Worm (Caenorhabditis elegans) whole organism, L1 larva: Measurements from ENCODE around the gene Y47D7A.11.

Source experiments
- C04F5.9 ChIP-seq: sonication (generic microtip); optimal IDR thresholded peaks from 2 replicates; lab custom pipeline; 2016; ENCODE audit warnings: missing genetic modification characterization, missing compliant biosample characterization
- C16A3.4 ChIP-seq: fragments of 150-350 bp; optimal IDR thresholded peaks from 2 replicates; lab custom pipeline; 2014; ENCODE audit warnings: missing biosample characterization, missing genetic modification characterization
- F16B12.6 ChIP-seq: fragments of 150-350 bp; optimal IDR thresholded peaks from 2 replicates; lab custom pipeline; 2014; ENCODE audit warnings: missing biosample characterization, missing genetic modification characterization
- Y116A8C.19 ChIP-seq: sonication (generic microtip); optimal IDR thresholded peaks from 2 replicates; lab custom pipeline; 2016; ENCODE audit warnings: missing compliant biosample characterization, missing genetic modification characterization, borderline replicate concordance
- aha-1 ChIP-seq: fragments of 150-350 bp; optimal IDR thresholded peaks from 2 replicates; lab custom pipeline; 2014; ENCODE audit warnings: missing biosample characterization, missing genetic modification characterization
- alr-1 ChIP-seq: fragments of 200-800 bp; sonication (Bioruptor generic); optimal IDR thresholded peaks from 2 replicates; lab custom pipeline; 2018; ENCODE audit warnings: borderline replicate concordance, mild to moderate bottlenecking, missing genetic modification characterization, missing compliant biosample characterization
- ceh-82 ChIP-seq, 3 experiments: fragments of 150-350 bp in 1 of 3; sonication (generic microtip) in 2 of 3; optimal IDR thresholded peaks; 2 replicates each; lab custom pipeline; 2014 to 2017; ENCODE audit warnings: missing biosample characterization in 3 of 3, missing genetic modification characterization in 3 of 3
- ceh-88 ChIP-seq: fragments of 200-800 bp; sonication (Bioruptor generic); IDR thresholded peaks from 2 replicates; pipeline ENCODE4 v1.3.6; 2022; ENCODE audit warnings: missing genetic modification characterization, missing compliant biosample characterization
- ces-1 ChIP-seq: fragments of 150-350 bp; optimal IDR thresholded peaks from 2 replicates; lab custom pipeline; 2014; ENCODE audit warnings: missing biosample characterization, missing genetic modification reagents, missing genetic modification characterization
- dpl-1 ChIP-seq, 3 experiments: fragments of 150-350 bp in 2 of 3; sonication (generic microtip) in 1 of 3; optimal IDR thresholded peaks; 2 replicates each; lab custom pipeline; 2014 to 2017; ENCODE audit warnings: missing biosample characterization in 3 of 3, missing genetic modification characterization in 3 of 3, missing genetic modification reagents in 3 of 3
- efl-1 ChIP-seq, 4 experiments: fragments of 150-350 bp; optimal IDR thresholded peaks in 3 of 4; peaks in 1 of 4; 1 replicate in 1 of 4; 2 replicates in 3 of 4; lab custom pipeline; 2014; ENCODE audit warnings: missing biosample characterization in 2 of 4, missing genetic modification characterization in 2 of 4, missing genetic modification reagents in 2 of 4
- egl-27 ChIP-seq, 2 experiments: fragments of 150-350 bp in 1 of 2; sonication (generic microtip); optimal IDR thresholded peaks; 3 replicates each; lab custom pipeline; 2017 to 2018; ENCODE audit warnings: missing biosample characterization in 2 of 2, missing genetic modification characterization in 2 of 2, missing genetic modification reagents in 2 of 2
- elt-2 ChIP-seq: sonication (generic microtip); optimal IDR thresholded peaks from 2 replicates; lab custom pipeline; 2016; ENCODE audit warnings: missing genetic modification characterization, mild to moderate bottlenecking, inconsistent platforms, missing compliant biosample characterization, missing genetic modification reagents
- elt-3 ChIP-seq, 6 experiments: fragments of 150-350 bp in 1 of 6; sonication (generic microtip); optimal IDR thresholded peaks; 2 replicates each; lab custom pipeline; 2017 to 2018; ENCODE audit warnings: missing biosample characterization in 6 of 6, missing genetic modification characterization in 6 of 6, inconsistent platforms in 1 of 6
- fkh-8 ChIP-seq: sonication (generic microtip); optimal IDR thresholded peaks from 2 replicates; lab custom pipeline; 2016; ENCODE audit warnings: mild to moderate bottlenecking, missing genetic modification characterization, missing compliant biosample characterization
- fos-1 ChIP-seq: fragments of 150-350 bp; optimal IDR thresholded peaks from 2 replicates; lab custom pipeline; 2014; ENCODE audit warnings: missing biosample characterization, missing genetic modification characterization
- grh-1 ChIP-seq: fragments of 200-800 bp; sonication (Bioruptor generic); IDR thresholded peaks from 2 replicates; pipeline ENCODE4 v1.3.6; 2022; ENCODE audit warnings: missing genetic modification reagents, missing genetic modification characterization, missing compliant biosample characterization
- hlh-17 ChIP-seq: fragments of 200-800 bp; sonication (Bioruptor generic); optimal IDR thresholded peaks from 2 replicates; lab custom pipeline; 2018; ENCODE audit warnings: missing genetic modification characterization, mild to moderate bottlenecking, missing compliant biosample characterization, moderate library complexity, borderline replicate concordance
- hlh-4 ChIP-seq: sonication (generic microtip); optimal IDR thresholded peaks from 2 replicates; lab custom pipeline; 2016; ENCODE audit warnings: mild to moderate bottlenecking, missing genetic modification characterization, missing compliant biosample characterization
- hpl-2 ChIP-seq: fragments of 150-350 bp; optimal IDR thresholded peaks from 2 replicates; lab custom pipeline; 2014; ENCODE audit warnings: missing biosample characterization, missing genetic modification reagents, missing genetic modification characterization
- jun-1 ChIP-seq: fragments of 150-350 bp; optimal IDR thresholded peaks from 2 replicates; lab custom pipeline; 2014; ENCODE audit warnings: missing biosample characterization, missing genetic modification reagents, missing genetic modification characterization
- lin-13 ChIP-seq: fragments of 150-350 bp; optimal IDR thresholded peaks from 2 replicates; lab custom pipeline; 2014; ENCODE audit warnings: missing biosample characterization, missing genetic modification reagents, missing genetic modification characterization
- lin-14 ChIP-seq: fragments of 200-800 bp; sonication (Bioruptor generic); optimal IDR thresholded peaks from 2 replicates; lab custom pipeline; 2018; ENCODE audit warnings: mild to moderate bottlenecking, missing genetic modification characterization, moderate library complexity, missing compliant biosample characterization
- lin-15B ChIP-seq: fragments of 150-350 bp; sonication (generic microtip); optimal IDR thresholded peaks from 3 replicates; lab custom pipeline; 2014; ENCODE audit warnings: missing biosample characterization, missing genetic modification characterization
- lin-35 ChIP-seq, 2 experiments: fragments of 150-350 bp; optimal IDR thresholded peaks; 2 replicates each; lab custom pipeline; 2014; ENCODE audit warnings: missing biosample characterization in 2 of 2, missing genetic modification characterization in 2 of 2, missing genetic modification reagents in 2 of 2
- lin-39 ChIP-seq: fragments of 150-350 bp; optimal IDR thresholded peaks from 2 replicates; lab custom pipeline; 2014; ENCODE audit warnings: missing biosample characterization, missing genetic modification reagents, missing genetic modification characterization
- lir-3 ChIP-seq: sonication (generic microtip); optimal IDR thresholded peaks from 2 replicates; lab custom pipeline; 2016; ENCODE audit warnings: mild to moderate bottlenecking, missing genetic modification characterization, moderate library complexity, missing compliant biosample characterization; ENCODE audit not compliant: poor library complexity
- lsy-2 ChIP-seq, 2 experiments: fragments of 150-350 bp; optimal IDR thresholded peaks; 2 replicates each; lab custom pipeline; 2014; ENCODE audit warnings: missing biosample characterization in 2 of 2, missing genetic modification characterization in 2 of 2
- mef-2 ChIP-seq: fragments of 150-350 bp; optimal IDR thresholded peaks from 2 replicates; lab custom pipeline; 2014; ENCODE audit warnings: missing biosample characterization, missing genetic modification characterization
- mep-1 ChIP-seq: fragments of 150-350 bp; optimal IDR thresholded peaks from 2 replicates; lab custom pipeline; 2014; ENCODE audit warnings: missing biosample characterization, missing genetic modification characterization
- nhr-11 ChIP-seq: fragments of 150-350 bp; optimal IDR thresholded peaks from 2 replicates; lab custom pipeline; 2014; ENCODE audit warnings: missing biosample characterization, missing genetic modification characterization
- nhr-19 ChIP-seq: fragments of 200-800 bp; sonication (Bioruptor generic); conservative IDR thresholded peaks from 2 replicates; pipeline ENCODE4 v1.3.6; 2022; ENCODE audit warnings: missing genetic modification characterization, missing compliant biosample characterization
- nhr-237 ChIP-seq: fragments of 150-350 bp; optimal IDR thresholded peaks from 2 replicates; lab custom pipeline; 2014; ENCODE audit warnings: missing biosample characterization, missing genetic modification characterization
- nhr-71 ChIP-seq: sonication (generic microtip); optimal IDR thresholded peaks from 2 replicates; lab custom pipeline; 2016; ENCODE audit warnings: mild to moderate bottlenecking, missing genetic modification characterization, moderate library complexity, missing compliant biosample characterization
- nhr-77 ChIP-seq: fragments of 150-350 bp; optimal IDR thresholded peaks from 2 replicates; lab custom pipeline; 2014; ENCODE audit warnings: missing biosample characterization, missing genetic modification characterization
- nhr-85 ChIP-seq: sonication (generic microtip); peaks from one replicate; lab custom pipeline; 2016; ENCODE audit warnings: missing genetic modification characterization, inconsistent platforms, missing compliant biosample characterization
- pax-3 ChIP-seq: fragments of 200-800 bp; sonication (Bioruptor generic); optimal IDR thresholded peaks from 2 replicates; lab custom pipeline; 2018; ENCODE audit warnings: mild to moderate bottlenecking, missing genetic modification characterization, moderate library complexity, missing compliant biosample characterization
- rnt-1 ChIP-seq: sonication (generic microtip); optimal IDR thresholded peaks from 2 replicates; lab custom pipeline; 2016; ENCODE audit warnings: mild to moderate bottlenecking, missing genetic modification characterization, moderate library complexity, missing compliant biosample characterization
- skn-1 ChIP-seq: fragments of 150-350 bp; optimal IDR thresholded peaks from 2 replicates; lab custom pipeline; 2014; ENCODE audit warnings: missing biosample characterization, missing genetic modification characterization
- snpc-4 ChIP-seq: fragments of 150-350 bp; optimal IDR thresholded peaks from 2 replicates; lab custom pipeline; 2014; ENCODE audit warnings: missing biosample characterization, missing genetic modification characterization
- sox-4 ChIP-seq: sonication (generic microtip); optimal IDR thresholded peaks from 2 replicates; lab custom pipeline; 2016; ENCODE audit warnings: missing genetic modification characterization, missing compliant biosample characterization
- sptf-1 ChIP-seq: fragments of 150-350 bp; optimal IDR thresholded peaks from 2 replicates; lab custom pipeline; 2014; ENCODE audit warnings: missing biosample characterization, missing genetic modification characterization
- sup-37 ChIP-seq: fragments of 200-800 bp; sonication (Bioruptor generic); optimal IDR thresholded peaks from 2 replicates; lab custom pipeline; 2018; ENCODE audit warnings: mild to moderate bottlenecking, missing genetic modification characterization, missing compliant biosample characterization
- swsn-7 ChIP-seq: sonication (generic microtip); optimal IDR thresholded peaks from 2 replicates; lab custom pipeline; 2016; ENCODE audit warnings: missing genetic modification characterization, missing compliant biosample characterization
- tbx-2 ChIP-seq: sonication (generic microtip); optimal IDR thresholded peaks from 2 replicates; lab custom pipeline; 2016; ENCODE audit warnings: missing genetic modification characterization, missing compliant biosample characterization
- unc-86 ChIP-seq: sonication (generic microtip); optimal IDR thresholded peaks from 2 replicates; lab custom pipeline; 2016; ENCODE audit warnings: missing genetic modification characterization, missing compliant biosample characterization
- unc-98 ChIP-seq: fragments of 200-800 bp; sonication (Bioruptor generic); IDR thresholded peaks from 2 replicates; pipeline ENCODE4 v1.3.6; 2022; ENCODE audit warnings: missing genetic modification characterization, missing compliant biosample characterization
- vab-15 ChIP-seq: sonication (generic microtip); optimal IDR thresholded peaks from 2 replicates; lab custom pipeline; 2017; ENCODE audit warnings: missing genotype, mild to moderate bottlenecking, missing genetic modification characterization, missing compliant biosample characterization
- xbp-1 ChIP-seq: sonication (generic microtip); optimal IDR thresholded peaks from 2 replicates; lab custom pipeline; 2016; ENCODE audit warnings: missing genetic modification characterization, missing compliant biosample characterization
- zag-1 ChIP-seq: fragments of 150-350 bp; optimal IDR thresholded peaks from 2 replicates; lab custom pipeline; 2014; ENCODE audit warnings: missing biosample characterization, missing genetic modification characterization
- ztf-11 ChIP-seq, 2 experiments: sonication (generic microtip); optimal IDR thresholded peaks; 2 replicates each; lab custom pipeline; 2016 to 2017; ENCODE audit warnings: missing genetic modification characterization in 2 of 2, missing biosample characterization in 1 of 2, missing compliant biosample characterization in 1 of 2

Gene Y47D7A.11

DNA sequence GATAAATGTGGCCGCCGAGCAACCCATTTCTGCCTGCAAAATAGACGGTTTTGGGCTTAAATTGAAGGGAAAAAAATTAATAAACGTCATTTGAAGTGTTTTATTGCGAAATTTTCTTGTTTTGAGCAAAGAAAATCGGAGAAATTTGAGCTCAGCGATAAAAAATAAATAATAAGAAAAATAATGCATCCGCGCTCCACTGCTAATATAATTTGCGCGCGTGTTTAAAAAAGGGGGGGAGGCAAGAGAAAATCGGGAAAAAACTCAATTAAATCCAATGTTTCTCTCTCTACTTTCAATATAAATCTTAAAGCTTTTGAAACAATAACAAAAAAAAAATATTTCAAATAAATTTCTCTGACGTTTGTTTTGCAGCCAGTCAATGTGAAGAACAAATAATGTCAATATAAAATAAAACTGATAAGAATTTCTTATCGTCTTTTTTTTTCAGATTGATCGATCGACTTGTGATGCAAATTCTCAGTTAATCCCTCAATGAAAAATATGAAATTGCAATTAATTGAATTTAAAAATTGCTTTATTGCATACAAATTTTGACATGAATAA lies 22.5 kb upstream of the Y47D7A.11 start, which contains the start of gene rft-2 (continued):
- TF ChIP-seq pax-3 (no peak), sox-4 (tag; lab: Kevin White, UChicago) (peak; percentile 3), lin-13 (GFP tag; lab: Kevin White, UChicago) (peak; percentile 27), ceh-82 (tag; optimal IDR thresholded peaks at IDR 0.05; lab: Kevin White, UChicago) (peak; percentile 39 to 80 (median 56)), sup-37 (no peak), Y116A8C.19 (tag; lab: Kevin White, UChicago) (no peak), mef-2 (tag; lab: Kevin White, UChicago) (no peak), lin-39 (tag; lab: Kevin White, UChicago) (no peak), ces-1 (GFP tag; lab: Kevin White, UChicago) (no peak), nhr-237 (tag; lab: Kevin White, UChicago) (no peak), xbp-1 (tag; lab: Kevin White, UChicago) (peak; percentile 58), lin-15B (peak; percentile 1), alr-1 (tag; lab: Kevin White, UChicago) (no peak), ceh-88 (no peak), grh-1 (0 out of 2 replicates have a peak, but pooled peaks have one; percentile 18), ztf-11 (tag; optimal IDR thresholded peaks at IDR 0.05; lab: Kevin White, UChicago) (no peak), C16A3.4 (tag; lab: Kevin White, UChicago) (peak; percentile 39), hlh-4 (tag; lab: Kevin White, UChicago) (no peak), efl-1 (optimal IDR thresholded peaks at IDR 0.05; lab: Kevin White, UChicago) (peak; percentile 92 to 96), efl-1 (GFP tag; optimal IDR thresholded peaks at IDR 0.05 in 1 of 2; lab: Kevin White, UChicago) (peak; percentile 96 to 99), sptf-1 (tag; lab: Kevin White, UChicago) (no peak), jun-1 (tag; lab: Kevin White, UChicago) (peak; percentile 16), zag-1 (tag; lab: Kevin White, UChicago) (no peak), elt-2 (peak; percentile 56), nhr-71 (tag; lab: Kevin White, UChicago) (peak; percentile 76), nhr-85 (tag; lab: Kevin White, UChicago) (peak; percentile 80), fkh-8 (tag; lab: Kevin White, UChicago) (peak; percentile 53), nhr-19 (GFP tag; lab: Robert Waterston, UW) (peak; percentile 50), nhr-11 (tag; lab: Kevin White, UChicago) (peak; percentile 14), hpl-2 (no peak), unc-98 (GFP tag; lab: Robert Waterston, UW) (no peak), egl-27 (tag; optimal IDR thresholded peaks at IDR 0.05; lab: Kevin White, UChicago) (no peak), unc-86 (peak; percentile 46), dpl-1 (GFP tag; optimal IDR thresholded peaks at IDR 0.05; lab: Kevin White, UChicago) (peak; percentile 93 to 96 (median 95)), lsy-2 (tag; optimal IDR thresholded peaks at IDR 0.05; lab: Kevin White, UChicago) (peak; percentile 71 to 80), F16B12.6 (peak; percentile 36), lir-3 (no peak), snpc-4 (tag; lab: Kevin White, UChicago) (peak; percentile 44), skn-1 (peak; percentile 51), rnt-1 (tag; lab: Kevin White, UChicago) (peak; percentile 53), lin-35 (GFP tag; optimal IDR thresholded peaks at IDR 0.05; lab: Kevin White, UChicago) (peak; percentile 96 to 97), elt-3 (tag; optimal IDR thresholded peaks at IDR 0.05; lab: Kevin White, UChicago) (peak in 1 of 6 experiments; percentile 11), fos-1 (tag; lab: Kevin White, UChicago) (peak; percentile 16), tbx-2 (tag; lab: Kevin White, UChicago) (peak; percentile 50), hlh-17 (GFP tag; lab: Kevin White, UChicago) (no peak), aha-1 (no peak), nhr-77 (tag; lab: Kevin White, UChicago) (peak; percentile 35), vab-15 (peak; percentile 29), lin-14 (GFP tag; lab: Kevin White, UChicago) (peak; percentile 61), mep-1 (peak; percentile 62), C04F5.9 (peak; percentile 23), swsn-7 (tag; lab: Kevin White, UChicago) (peak; percentile 60)
